Worm (Caenorhabditis elegans) whole organism, late embryonic: ENCODE data around the gene cec-7.

ENCODE experiments used
- ceh-19 ChIP-seq: fragments of 200-800 bp; sonication (Bioruptor generic); optimal IDR thresholded peaks from 2 replicates; lab custom pipeline; 2018; ENCODE audit warnings: mild to moderate bottlenecking, missing genetic modification characterization, missing compliant biosample characterization
- dmd-4 ChIP-seq: sonication (generic microtip); optimal IDR thresholded peaks from 2 replicates; lab custom pipeline; 2016; ENCODE audit warnings: borderline replicate concordance, missing genetic modification characterization, missing compliant biosample characterization
- hlh-13 ChIP-seq: fragments of 200-800 bp; sonication (Bioruptor generic); optimal IDR thresholded peaks from 2 replicates; lab custom pipeline; 2018; ENCODE audit warnings: mild to moderate bottlenecking, missing genetic modification characterization, missing compliant biosample characterization

- no peak for TF ChIP-seq hlh-13
- TF ChIP-seq dmd-4 (tag; lab: Kevin White, UChicago), result no peak
- no peak for TF ChIP-seq ceh-19 (GFP tag; lab: Kevin White, UChicago)
Measured at ce11 chrIII:12875653-12876052, 1.7 kb downstream of the cec-7 start.
